Worm (Caenorhabditis elegans): ENCODE results near the gene C41H7.9.

- TF ChIP-seq elt-1 (tag; optimal IDR thresholded peaks at IDR 0.05) = no peak
- TF ChIP-seq R02D3.7 (tag; optimal IDR thresholded peaks at IDR 0.05) = no peak
- no peak for TF ChIP-seq ZK546.5 (tag; optimal IDR thresholded peaks at IDR 0.05)
- no peak for TF ChIP-seq nhr-77 (tag; optimal IDR thresholded peaks at IDR 0.05)
- no peak for TF ChIP-seq daf-12 (tag; optimal IDR thresholded peaks at IDR 0.05)
- TF ChIP-seq jun-1 (tag; optimal IDR thresholded peaks at IDR 0.05) = no peak
- TF ChIP-seq pha-4 (tag; optimal IDR thresholded peaks at IDR 0.05) = no peak
- no peak for TF ChIP-seq ceh-28 (tag; optimal IDR thresholded peaks at IDR 0.05)
- TF ChIP-seq elt-2 (tag; optimal IDR thresholded peaks at IDR 0.05) = no peak
- TF ChIP-seq nhr-28 (tag; optimal IDR thresholded peaks at IDR 0.05) = no peak
Measured at ce11 chrII:3000535-3001264, 11.3 kb downstream of the C41H7.9 start, which contains the start of gene lido-9.

Measured in whole organism, L3 larva.